Worm (Caenorhabditis elegans) whole organism, L1 larva: Measurements from ENCODE around the gene fars-3.
A peak's percentile ranks its signal among the peaks of the same experiment; 100 is the strongest.

Experiments used
- C04F5.9 ChIP-seq: sonication (generic microtip); optimal IDR thresholded peaks from 2 replicates; lab custom pipeline; 2016; ENCODE audit warnings: missing genetic modification characterization, missing compliant biosample characterization
- C16A3.4 ChIP-seq: fragments of 150-350 bp; optimal IDR thresholded peaks from 2 replicates; lab custom pipeline; 2014; ENCODE audit warnings: missing biosample characterization, missing genetic modification characterization
- F16B12.6 ChIP-seq: fragments of 150-350 bp; optimal IDR thresholded peaks from 2 replicates; lab custom pipeline; 2014; ENCODE audit warnings: missing biosample characterization, missing genetic modification characterization
- Y116A8C.19 ChIP-seq: sonication (generic microtip); optimal IDR thresholded peaks from 2 replicates; lab custom pipeline; 2016; ENCODE audit warnings: missing compliant biosample characterization, missing genetic modification characterization, borderline replicate concordance
- blmp-1 ChIP-seq: fragments of 150-350 bp; optimal IDR thresholded peaks from 2 replicates; lab custom pipeline; 2014; ENCODE audit warnings: missing biosample characterization, missing genetic modification characterization
- ceh-8 ChIP-seq: fragments of 200-800 bp; sonication (Bioruptor generic); optimal IDR thresholded peaks from 2 replicates; lab custom pipeline; 2018; ENCODE audit warnings: mild to moderate bottlenecking, missing genetic modification characterization, moderate library complexity, missing compliant biosample characterization
- dsc-1 ChIP-seq: sonication (generic microtip); optimal IDR thresholded peaks from 2 replicates; lab custom pipeline; 2016; ENCODE audit warnings: mild to moderate bottlenecking, missing genetic modification characterization, missing compliant biosample characterization
- egl-13 ChIP-seq: sonication (generic microtip); optimal IDR thresholded peaks from 2 replicates; lab custom pipeline; 2016; ENCODE audit warnings: missing genotype, missing genetic modification reagents, missing genetic modification characterization, missing compliant biosample characterization
- egl-27 ChIP-seq, 2 experiments: fragments of 150-350 bp in 1 of 2; sonication (generic microtip); optimal IDR thresholded peaks; 3 replicates each; lab custom pipeline; 2017 to 2018; ENCODE audit warnings: missing biosample characterization in 2 of 2, missing genetic modification characterization in 2 of 2, missing genetic modification reagents in 2 of 2
- elt-2 ChIP-seq: sonication (generic microtip); optimal IDR thresholded peaks from 2 replicates; lab custom pipeline; 2016; ENCODE audit warnings: missing genetic modification characterization, mild to moderate bottlenecking, inconsistent platforms, missing compliant biosample characterization, missing genetic modification reagents
- fkh-10 ChIP-seq: sonication (generic microtip); optimal IDR thresholded peaks from 2 replicates; lab custom pipeline; 2017; ENCODE audit warnings: missing biosample characterization, missing genetic modification reagents, missing genetic modification characterization
- grh-1 ChIP-seq: fragments of 200-800 bp; sonication (Bioruptor generic); IDR thresholded peaks from 2 replicates; pipeline ENCODE4 v1.3.6; 2022; ENCODE audit warnings: missing genetic modification reagents, missing genetic modification characterization, missing compliant biosample characterization
- hlh-4 ChIP-seq: sonication (generic microtip); optimal IDR thresholded peaks from 2 replicates; lab custom pipeline; 2016; ENCODE audit warnings: mild to moderate bottlenecking, missing genetic modification characterization, missing compliant biosample characterization
- hpl-2 ChIP-seq: fragments of 150-350 bp; optimal IDR thresholded peaks from 2 replicates; lab custom pipeline; 2014; ENCODE audit warnings: missing biosample characterization, missing genetic modification reagents, missing genetic modification characterization
- irx-1 ChIP-seq: sonication (generic microtip); optimal IDR thresholded peaks from 2 replicates; lab custom pipeline; 2016; ENCODE audit warnings: missing genetic modification characterization, missing compliant biosample characterization
- jun-1 ChIP-seq: fragments of 150-350 bp; optimal IDR thresholded peaks from 2 replicates; lab custom pipeline; 2014; ENCODE audit warnings: missing biosample characterization, missing genetic modification reagents, missing genetic modification characterization
- lin-13 ChIP-seq: fragments of 150-350 bp; optimal IDR thresholded peaks from 2 replicates; lab custom pipeline; 2014; ENCODE audit warnings: missing biosample characterization, missing genetic modification reagents, missing genetic modification characterization
- lin-14 ChIP-seq: fragments of 200-800 bp; sonication (Bioruptor generic); optimal IDR thresholded peaks from 2 replicates; lab custom pipeline; 2018; ENCODE audit warnings: mild to moderate bottlenecking, missing genetic modification characterization, moderate library complexity, missing compliant biosample characterization
- lin-35 ChIP-seq, 2 experiments: fragments of 150-350 bp; optimal IDR thresholded peaks; 2 replicates each; lab custom pipeline; 2014; ENCODE audit warnings: missing biosample characterization in 2 of 2, missing genetic modification characterization in 2 of 2, missing genetic modification reagents in 2 of 2
- lin-39 ChIP-seq: fragments of 150-350 bp; optimal IDR thresholded peaks from 2 replicates; lab custom pipeline; 2014; ENCODE audit warnings: missing biosample characterization, missing genetic modification reagents, missing genetic modification characterization
- lsy-2 ChIP-seq, 2 experiments: fragments of 150-350 bp; optimal IDR thresholded peaks; 2 replicates each; lab custom pipeline; 2014; ENCODE audit warnings: missing biosample characterization in 2 of 2, missing genetic modification characterization in 2 of 2
- mdl-1 ChIP-seq, 2 experiments: fragments of 150-350 bp; optimal IDR thresholded peaks; 2 replicates each; lab custom pipeline; 2014 to 2017; ENCODE audit warnings: missing biosample characterization in 2 of 2, missing genetic modification characterization in 2 of 2, inconsistent platforms in 1 of 2
- mef-2 ChIP-seq: fragments of 150-350 bp; optimal IDR thresholded peaks from 2 replicates; lab custom pipeline; 2014; ENCODE audit warnings: missing biosample characterization, missing genetic modification characterization
- nhr-12 ChIP-seq: sonication (generic microtip); optimal IDR thresholded peaks from 2 replicates; lab custom pipeline; 2017; ENCODE audit warnings: missing biosample characterization, missing genetic modification characterization
- nhr-19 ChIP-seq: fragments of 200-800 bp; sonication (Bioruptor generic); conservative IDR thresholded peaks from 2 replicates; pipeline ENCODE4 v1.3.6; 2022; ENCODE audit warnings: missing genetic modification characterization, missing compliant biosample characterization
- nhr-237 ChIP-seq: fragments of 150-350 bp; optimal IDR thresholded peaks from 2 replicates; lab custom pipeline; 2014; ENCODE audit warnings: missing biosample characterization, missing genetic modification characterization
- nhr-28 ChIP-seq: fragments of 150-350 bp; optimal IDR thresholded peaks from 2 replicates; lab custom pipeline; 2014; ENCODE audit warnings: missing biosample characterization, missing genetic modification characterization
- nhr-47 ChIP-seq: sonication (generic microtip); optimal IDR thresholded peaks from 2 replicates; lab custom pipeline; 2016; ENCODE audit warnings: mild to moderate bottlenecking, missing genetic modification characterization, moderate library complexity, missing compliant biosample characterization
- nhr-71 ChIP-seq: sonication (generic microtip); optimal IDR thresholded peaks from 2 replicates; lab custom pipeline; 2016; ENCODE audit warnings: mild to moderate bottlenecking, missing genetic modification characterization, moderate library complexity, missing compliant biosample characterization
- nhr-90 ChIP-seq: sonication (generic microtip); optimal IDR thresholded peaks from 2 replicates; lab custom pipeline; 2016; ENCODE audit warnings: mild to moderate bottlenecking, missing genetic modification characterization, missing compliant biosample characterization; ENCODE audit not compliant: poor library complexity
- pqm-1 ChIP-seq: sonication (generic microtip); optimal IDR thresholded peaks from 3 replicates; lab custom pipeline; 2017; ENCODE audit warnings: missing biosample characterization, missing genetic modification characterization
- skn-1 ChIP-seq: fragments of 150-350 bp; optimal IDR thresholded peaks from 2 replicates; lab custom pipeline; 2014; ENCODE audit warnings: missing biosample characterization, missing genetic modification characterization
- snpc-4 ChIP-seq: fragments of 150-350 bp; optimal IDR thresholded peaks from 2 replicates; lab custom pipeline; 2014; ENCODE audit warnings: missing biosample characterization, missing genetic modification characterization
- snu-23 ChIP-seq: sonication (generic microtip); optimal IDR thresholded peaks from 2 replicates; lab custom pipeline; 2016; ENCODE audit warnings: missing genetic modification characterization, missing compliant biosample characterization
- unc-130 ChIP-seq: fragments of 150-350 bp; optimal IDR thresholded peaks from 2 replicates; lab custom pipeline; 2017; ENCODE audit warnings: missing biosample characterization, missing genetic modification characterization, inconsistent platforms
- unc-62 ChIP-seq: fragments of 150-350 bp; optimal IDR thresholded peaks from 2 replicates; lab custom pipeline; 2014; ENCODE audit warnings: missing biosample characterization, missing genetic modification reagents, missing genetic modification characterization
- unc-86 ChIP-seq: sonication (generic microtip); optimal IDR thresholded peaks from 2 replicates; lab custom pipeline; 2016; ENCODE audit warnings: missing genetic modification characterization, missing compliant biosample characterization
- zag-1 ChIP-seq: fragments of 150-350 bp; optimal IDR thresholded peaks from 2 replicates; lab custom pipeline; 2014; ENCODE audit warnings: missing biosample characterization, missing genetic modification characterization
- zip-4 ChIP-seq: fragments of 200-800 bp; sonication (Bioruptor generic); optimal IDR thresholded peaks from 2 replicates; lab custom pipeline; 2018; ENCODE audit warnings: mild to moderate bottlenecking, missing genetic modification characterization, moderate library complexity, missing compliant biosample characterization
- ztf-11 ChIP-seq, 2 experiments: sonication (generic microtip); optimal IDR thresholded peaks; 2 replicates each; lab custom pipeline; 2016 to 2017; ENCODE audit warnings: missing genetic modification characterization in 2 of 2, missing biosample characterization in 1 of 2, missing compliant biosample characterization in 1 of 2
- ztf-4 ChIP-seq: fragments of 150-350 bp; optimal IDR thresholded peaks from 2 replicates; lab custom pipeline; 2014; ENCODE audit warnings: missing biosample characterization, missing genetic modification characterization

Gene fars-3

DNA sequence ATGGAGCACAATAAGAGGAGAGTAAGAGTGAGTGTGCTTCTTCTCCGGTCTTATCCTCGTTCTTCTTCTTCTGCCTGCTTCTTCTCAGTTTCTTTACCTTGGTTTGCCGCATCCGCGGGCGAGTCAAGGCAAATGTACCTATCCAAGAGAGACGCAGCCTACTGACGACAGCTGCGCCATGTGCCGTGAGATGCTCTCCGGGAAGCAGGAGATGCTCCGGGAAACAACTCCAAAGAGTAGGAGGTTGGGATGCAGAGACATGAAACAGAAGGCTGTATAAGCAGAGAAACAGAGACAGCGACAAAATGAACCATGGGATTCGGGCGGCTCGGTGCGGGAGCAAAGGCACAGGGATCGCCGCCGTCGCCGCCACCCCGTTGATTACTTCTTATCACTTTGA, 34.4 kb downstream of the fars-3 start (continued):
- TF ChIP-seq unc-86 (tag; lab: Kevin White, UChicago) (no peak), elt-2 (no peak), snu-23 (GFP tag; lab: Kevin White, UChicago) (peak; percentile 56), egl-27 (tag; optimal IDR thresholded peaks at IDR 0.05; lab: Kevin White, UChicago) (no peak), lin-39 (no peak), skn-1 (tag; lab: Kevin White, UChicago) (no peak), nhr-237 (tag; lab: Kevin White, UChicago) (no peak), unc-130 (peak; percentile 40), grh-1 (GFP tag; lab: Robert Waterston, UW) (no peak), zip-4 (GFP tag; lab: Kevin White, UChicago) (no peak), unc-62 (GFP tag; lab: Kevin White, UChicago) (no peak), lin-13 (GFP tag; lab: Kevin White, UChicago) (no peak), mef-2 (no peak), nhr-90 (no peak), C16A3.4 (tag; lab: Kevin White, UChicago) (no peak), irx-1 (tag; lab: Kevin White, UChicago) (no peak), jun-1 (tag; lab: Kevin White, UChicago) (no peak), snpc-4 (tag; lab: Kevin White, UChicago) (no peak), nhr-71 (tag; lab: Kevin White, UChicago) (peak; percentile 73), lin-35 (GFP tag; optimal IDR thresholded peaks at IDR 0.05; lab: Kevin White, UChicago) (no peak), hlh-4 (tag; lab: Kevin White, UChicago) (no peak), dsc-1 (tag; lab: Kevin White, UChicago) (peak; percentile 8), blmp-1 (tag; lab: Kevin White, UChicago) (no peak), lin-14 (GFP tag; lab: Kevin White, UChicago) (peak; percentile 78), nhr-28 (tag; lab: Kevin White, UChicago) (no peak), egl-13 (tag; lab: Kevin White, UChicago) (no peak), nhr-12 (tag; lab: Kevin White, UChicago) (no peak), nhr-47 (tag; lab: Kevin White, UChicago) (peak; percentile 0), nhr-19 (GFP tag; lab: Robert Waterston, UW) (peak; percentile 41), zag-1 (tag; lab: Kevin White, UChicago) (no peak), ceh-8 (GFP tag; lab: Kevin White, UChicago) (no peak), ztf-4 (no peak), hpl-2 (no peak), C04F5.9 (no peak), Y116A8C.19 (tag; lab: Kevin White, UChicago) (no peak), F16B12.6 (no peak), pqm-1 (tag; lab: Kevin White, UChicago) (no peak), fkh-10 (GFP tag; lab: Kevin White, UChicago) (no peak)
- TF ChIP-seq, all 84 proteins: peak for 12

DNA sequence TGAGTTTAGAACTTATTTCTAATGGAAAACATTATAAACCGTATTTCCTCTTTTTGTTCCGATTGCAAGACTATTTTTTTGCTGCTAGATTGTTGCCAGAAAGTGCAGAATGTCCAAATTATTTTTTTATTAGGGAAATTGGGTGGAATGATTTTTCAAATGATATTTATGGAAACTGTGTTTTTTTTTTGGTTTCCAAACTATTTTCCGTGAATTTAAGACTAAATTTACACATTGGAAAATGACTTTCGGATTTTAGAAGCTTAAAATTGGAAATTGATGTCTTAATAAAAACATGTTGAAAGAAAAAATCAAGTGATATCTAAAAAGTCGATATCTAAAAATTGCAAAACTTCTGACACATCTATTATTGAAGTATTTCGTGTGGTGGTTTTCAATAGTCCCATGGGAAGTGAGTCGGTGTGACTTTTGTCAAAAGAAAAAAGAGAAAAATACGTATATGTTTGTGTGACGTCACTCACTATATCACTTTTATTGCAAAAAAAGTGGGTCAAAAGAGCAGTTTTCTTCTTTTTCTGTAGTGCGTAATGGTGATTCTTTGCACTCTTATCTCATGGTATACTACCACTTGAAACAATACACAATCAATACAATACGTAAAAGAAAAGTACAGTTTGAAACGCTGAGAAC, 39.6 kb downstream of the fars-3 start:
- TF ChIP-seq ztf-11 (tag; optimal IDR thresholded peaks at IDR 0.05; lab: Kevin White, UChicago), result no peak
- peak; percentile 23 for TF ChIP-seq nhr-71 (tag; lab: Kevin White, UChicago)
- TF ChIP-seq egl-27 (tag; optimal IDR thresholded peaks at IDR 0.05; lab: Kevin White, UChicago), result no peak
- TF ChIP-seq lin-14 (GFP tag; lab: Kevin White, UChicago), result peak; percentile 58
- peak in 1 of 2 experiments; percentile 13 for TF ChIP-seq lsy-2 (tag; optimal IDR thresholded peaks at IDR 0.05; lab: Kevin White, UChicago)
- no peak for TF ChIP-seq unc-86 (tag; lab: Kevin White, UChicago)
- TF ChIP-seq hlh-4 (tag; lab: Kevin White, UChicago), result no peak
- no peak for TF ChIP-seq mdl-1 (tag; optimal IDR thresholded peaks at IDR 0.05; lab: Kevin White, UChicago)
